Worm (Caenorhabditis elegans) whole organism, L1 larva: Measurements from ENCODE around the gene mmad-1.

ENCODE experiments used
- blmp-1 ChIP-seq: fragments of 150-350 bp; optimal IDR thresholded peaks from 2 replicates; lab custom pipeline; 2014; ENCODE audit warnings: missing biosample characterization, missing genetic modification characterization
- efl-1 ChIP-seq, 4 experiments: fragments of 150-350 bp; optimal IDR thresholded peaks in 3 of 4; peaks in 1 of 4; 1 replicate in 1 of 4; 2 replicates in 3 of 4; lab custom pipeline; 2014; ENCODE audit warnings: missing biosample characterization in 2 of 4, missing genetic modification characterization in 2 of 4, missing genetic modification reagents in 2 of 4
- elt-3 ChIP-seq, 6 experiments: fragments of 150-350 bp in 1 of 6; sonication (generic microtip); optimal IDR thresholded peaks; 2 replicates each; lab custom pipeline; 2017 to 2018; ENCODE audit warnings: missing biosample characterization in 6 of 6, missing genetic modification characterization in 6 of 6, inconsistent platforms in 1 of 6
- lin-13 ChIP-seq: fragments of 150-350 bp; optimal IDR thresholded peaks from 2 replicates; lab custom pipeline; 2014; ENCODE audit warnings: missing biosample characterization, missing genetic modification reagents, missing genetic modification characterization
- lin-35 ChIP-seq, 2 experiments: fragments of 150-350 bp; optimal IDR thresholded peaks; 2 replicates each; lab custom pipeline; 2014; ENCODE audit warnings: missing biosample characterization in 2 of 2, missing genetic modification characterization in 2 of 2, missing genetic modification reagents in 2 of 2
- lin-39 ChIP-seq: fragments of 150-350 bp; optimal IDR thresholded peaks from 2 replicates; lab custom pipeline; 2014; ENCODE audit warnings: missing biosample characterization, missing genetic modification reagents, missing genetic modification characterization
- nhr-77 ChIP-seq: fragments of 150-350 bp; optimal IDR thresholded peaks from 2 replicates; lab custom pipeline; 2014; ENCODE audit warnings: missing biosample characterization, missing genetic modification characterization
- nhr-85 ChIP-seq: sonication (generic microtip); peaks from one replicate; lab custom pipeline; 2016; ENCODE audit warnings: missing genetic modification characterization, inconsistent platforms, missing compliant biosample characterization
- snpc-4 ChIP-seq: fragments of 150-350 bp; optimal IDR thresholded peaks from 2 replicates; lab custom pipeline; 2014; ENCODE audit warnings: missing biosample characterization, missing genetic modification characterization
- swsn-7 ChIP-seq: sonication (generic microtip); optimal IDR thresholded peaks from 2 replicates; lab custom pipeline; 2016; ENCODE audit warnings: missing genetic modification characterization, missing compliant biosample characterization
- unc-62 ChIP-seq: fragments of 150-350 bp; optimal IDR thresholded peaks from 2 replicates; lab custom pipeline; 2014; ENCODE audit warnings: missing biosample characterization, missing genetic modification reagents, missing genetic modification characterization
- ztf-11 ChIP-seq, 2 experiments: sonication (generic microtip); optimal IDR thresholded peaks; 2 replicates each; lab custom pipeline; 2016 to 2017; ENCODE audit warnings: missing genetic modification characterization in 2 of 2, missing biosample characterization in 1 of 2, missing compliant biosample characterization in 1 of 2

ce11 chrIII:13528513-13529249 lies 20.1 kb downstream of the mmad-1 start:
- no peak for TF ChIP-seq lin-35 (GFP tag; optimal IDR thresholded peaks at IDR 0.05; lab: Kevin White, UChicago)
- no peak for TF ChIP-seq lin-13
- no peak for TF ChIP-seq ztf-11 (tag; optimal IDR thresholded peaks at IDR 0.05; lab: Kevin White, UChicago)
- TF ChIP-seq unc-62 (GFP tag; lab: Kevin White, UChicago), result no peak
- no peak for TF ChIP-seq lin-39 (tag; lab: Kevin White, UChicago)
- TF ChIP-seq nhr-85 (tag; lab: Kevin White, UChicago), result no peak
- TF ChIP-seq nhr-77, result no peak
- no peak for TF ChIP-seq efl-1 (optimal IDR thresholded peaks at IDR 0.05; lab: Kevin White, UChicago)
- TF ChIP-seq efl-1 (GFP tag; optimal IDR thresholded peaks at IDR 0.05 in 1 of 2; lab: Kevin White, UChicago), result no peak
- TF ChIP-seq swsn-7, result no peak
- TF ChIP-seq blmp-1, result peak; percentile 41
- TF ChIP-seq elt-3 (tag; optimal IDR thresholded peaks at IDR 0.05; lab: Kevin White, UChicago), result no peak
- TF ChIP-seq snpc-4, result no peak
